Fruit fly (Drosophila melanogaster): ENCODE data around the gene CG42460.

CG42460 gene

DNA sequence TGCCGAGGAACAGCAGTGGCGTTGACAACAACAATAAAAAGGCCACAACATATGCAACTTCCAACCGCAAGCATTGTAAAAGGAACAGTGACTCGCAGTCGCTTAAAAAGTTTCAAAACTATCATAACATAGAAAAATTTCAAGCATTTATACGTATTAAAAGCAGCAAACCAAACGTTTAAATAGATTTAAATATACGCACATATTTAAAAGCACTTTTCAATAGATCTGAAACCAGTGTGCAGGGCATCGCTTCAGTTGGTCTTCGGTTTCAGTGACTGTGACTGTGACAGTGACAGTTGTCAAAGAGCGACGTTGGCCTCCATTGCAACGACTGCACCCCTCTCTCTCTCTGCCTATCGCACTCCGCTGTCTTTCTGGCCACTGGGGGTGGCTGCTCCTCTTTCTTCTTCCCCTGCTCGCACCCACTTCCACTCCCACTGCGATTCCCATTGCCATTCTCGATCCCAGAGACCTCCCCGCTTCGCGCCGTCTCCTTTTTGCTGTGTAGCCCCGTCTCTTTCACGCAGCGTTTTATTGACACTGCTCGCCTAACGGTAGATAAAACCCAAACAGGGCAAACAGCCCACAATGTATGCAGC is 40.0 kb downstream of the CG42460 start (continued):
- TF ChIP-seq E2f2 (GFP tag; IDR thresholded peaks at IDR 0.05) (peak; percentile 68; the same call in 1 of the 2 replicates), CG10209 (GFP tag; optimal IDR thresholded peaks at IDR 0.05) (peak; percentile 76), stc (GFP tag; IDR thresholded peaks at IDR 0.05) (peak; percentile 93), tap (tag; optimal IDR thresholded peaks at IDR 0.05) (peak; percentile 79), CG5953 (GFP tag; IDR thresholded peaks at IDR 0.05) (peak; percentile 83), CG2116 (GFP tag; optimal IDR thresholded peaks at IDR 0.05) (peak; percentile 11), CG18262 (tag; optimal IDR thresholded peaks at IDR 0.05) (peak; percentile 89), Gug (GFP tag; IDR thresholded peaks at IDR 0.05) (peak; percentile 81; the same call in 3 of the 4 replicates), sisA (GFP tag; IDR thresholded peaks at IDR 0.05) (peak; percentile 93), sqz (GFP tag; optimal IDR thresholded peaks at IDR 0.05) (peak; percentile 44), gcm (GFP tag; optimal IDR thresholded peaks at IDR 0.05) (peak; percentile 81), CG10543 (GFP tag; optimal IDR thresholded peaks at IDR 0.05) (no peak), da (GFP tag; optimal IDR thresholded peaks at IDR 0.05) (no peak), Bgb (GFP tag; IDR thresholded peaks at IDR 0.05; ENCODE audit: partially characterized antibody) (peak; percentile 39; the same call in 1 of the 2 replicates), CG17829 (tag; optimal IDR thresholded peaks at IDR 0.05) (peak; percentile 84), mld (GFP tag; IDR thresholded peaks at IDR 0.05; ENCODE audit: partially characterized antibody) (no peak), CG13624 (GFP tag; optimal IDR thresholded peaks at IDR 0.05) (peak; percentile 38), CG2712 (tag; optimal IDR thresholded peaks at IDR 0.05) (peak; percentile 91), prd (optimal IDR thresholded peaks at IDR 0.05) (no peak), prd (GFP tag; IDR thresholded peaks at IDR 0.05) (peak; percentile 93), sug (tag; optimal IDR thresholded peaks at IDR 0.05) (no peak), sr (GFP tag; IDR thresholded peaks at IDR 0.05) (peak; percentile 75; the same call in 2 of the 3 replicates), CG6175 (GFP tag; IDR thresholded peaks at IDR 0.05) (0 out of 3 replicates have a peak, but pooled peaks have one; percentile 57), CG12391 (tag; optimal IDR thresholded peaks at IDR 0.05) (peak; percentile 84), CG12769 (tag; optimal IDR thresholded peaks at IDR 0.05) (peak; percentile 57), gem (tag; optimal IDR thresholded peaks at IDR 0.05) (peak; percentile 90), CG6272 (GFP tag; IDR thresholded peaks at IDR 0.05) (peak; percentile 75), fru (optimal IDR thresholded peaks at IDR 0.05) (no peak), Sox100B (GFP tag; optimal IDR thresholded peaks at IDR 0.05) (peak; percentile 75), slp2 (GFP tag; optimal IDR thresholded peaks at IDR 0.05) (peak; percentile 83), scrt (GFP tag; optimal IDR thresholded peaks at IDR 0.05) (peak; percentile 53), pita (GFP tag; optimal IDR thresholded peaks at IDR 0.05) (no peak), Hsf (GFP tag; optimal IDR thresholded peaks at IDR 0.05) (peak; percentile 51), CG11696 (GFP tag; IDR thresholded peaks at IDR 0.05) (peak; percentile 82), MESR4 (GFP tag; optimal IDR thresholded peaks at IDR 0.05) (peak; percentile 12), crp (GFP tag; optimal IDR thresholded peaks at IDR 0.05) (peak in 1 of 2 experiments; percentile 13), onecut (GFP tag; IDR thresholded peaks at IDR 0.05) (peak; percentile 80), HmgZ (tag; optimal IDR thresholded peaks at IDR 0.05) (no peak), CG7556 (GFP tag; optimal IDR thresholded peaks at IDR 0.05) (peak; percentile 69), H2.0 (GFP tag; IDR thresholded peaks at IDR 0.05) (peak; percentile 85), ttk (GFP tag; IDR thresholded peaks at IDR 0.05) (peak; percentile 92), hkb (optimal IDR thresholded peaks at IDR 0.05) (no peak), hkb (GFP tag; IDR thresholded peaks at IDR 0.05) (peak; percentile 91), ems (GFP tag; optimal IDR thresholded peaks at IDR 0.05) (peak; percentile 71), aop (GFP tag; IDR thresholded peaks at IDR 0.05) (peak; percentile 78; the same call in 1 of the 2 replicates), Usf (GFP tag; optimal IDR thresholded peaks at IDR 0.05) (no peak), Lim3 (GFP tag; IDR thresholded peaks at IDR 0.05) (peak; percentile 71), Hand (GFP tag; optimal IDR thresholded peaks at IDR 0.05) (no peak), MBD-R2 (GFP tag; IDR thresholded peaks at IDR 0.05) (no peak), MTF-1 (GFP tag; optimal IDR thresholded peaks at IDR 0.05; ENCODE audit: borderline replicate concordance) (peak; percentile 48), CG30403 (GFP tag; optimal IDR thresholded peaks at IDR 0.05) (peak; percentile 75)
